Worm (Caenorhabditis elegans): ENCODE results near the gene twk-32.

DNA sequence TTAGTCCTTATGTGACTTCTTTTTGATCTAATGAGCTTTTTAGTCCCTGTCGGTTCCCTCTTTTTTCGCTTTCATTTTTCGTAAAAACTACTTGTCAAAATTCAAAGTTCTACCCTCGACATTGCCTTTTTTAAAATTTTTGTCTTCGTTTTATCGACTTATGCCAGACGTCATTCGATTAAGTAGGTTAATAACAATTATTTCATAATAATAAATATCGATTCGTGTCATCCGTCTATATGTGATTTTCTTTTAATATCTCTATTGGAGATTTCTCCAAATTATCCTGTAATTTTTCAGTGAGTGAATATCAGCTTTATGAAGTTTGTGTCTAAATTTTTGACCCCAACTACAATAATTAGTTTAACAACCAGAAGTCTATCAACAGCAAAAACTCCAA is 26.3 kb downstream of the twk-32 start, which contains the start of gene hpo-31:
- no peak for TF ChIP-seq ama-1 (optimal IDR thresholded peaks at IDR 0.05)
- no peak for TF ChIP-seq flt-1 (GFP tag; IDR thresholded peaks at IDR 0.05)
- TF ChIP-seq hmg-4 (GFP tag; optimal IDR thresholded peaks at IDR 0.05), result no peak
- TF ChIP-seq F13C5.2 (tag; optimal IDR thresholded peaks at IDR 0.05), result no peak
- TF ChIP-seq tbx-37 (GFP tag; conservative IDR thresholded peaks at IDR 0.05), result no peak
- TF ChIP-seq ets-7 (tag; optimal IDR thresholded peaks at IDR 0.05), result no peak
